Worm (Caenorhabditis elegans) whole organism, dauer: Measurements from ENCODE around the gene cyp-35A4.

Experiments used
- unc-62 ChIP-seq: sonication (generic microtip); optimal IDR thresholded peaks from 2 replicates; lab custom pipeline; 2017; ENCODE audit warnings: missing biosample characterization, missing genetic modification reagents, missing genetic modification characterization

Gene cyp-35A4

ce11 chrV:4022309-4022708 lies 9.1 kb upstream of the cyp-35A4 start, which contains the start of gene cyp-35A3:
Gene cyp-35A3, plus strand, starts transcription at chrV:4022609.
- TF ChIP-seq unc-62 (GFP tag; lab: Kevin White, UChicago), result no peak

- no peak for TF ChIP-seq unc-62 (GFP tag; lab: Kevin White, UChicago)
Measured at ce11 chrV:4024777-4025176, 6.6 kb upstream of the cyp-35A4 start, which contains the start of gene K09D9.1. Gene K09D9.1, plus strand, starts transcription at chrV:4025047.

ce11 chrV:4029627-4030026 lies 1.8 kb upstream of the cyp-35A4 start:
- no peak for TF ChIP-seq unc-62 (GFP tag; lab: Kevin White, UChicago)

ce11 chrV:4034303-4034702 lies 2.9 kb downstream of the cyp-35A4 start, which contains the start of gene C49G7.7:
Gene C49G7.7, plus strand, starts transcription at chrV:4034476.
- no peak for TF ChIP-seq unc-62 (GFP tag; lab: Kevin White, UChicago)

ce11 chrV:4035811-4036210 lies 4.4 kb downstream of the cyp-35A4 start, which contains the start of gene C49G7.13:
Gene C49G7.13, plus strand, starts transcription at chrV:4036111.
- no peak for TF ChIP-seq unc-62 (GFP tag; lab: Kevin White, UChicago)

- no peak for TF ChIP-seq unc-62 (GFP tag; lab: Kevin White, UChicago)
Measured at ce11 chrV:4038110-4038509, 6.7 kb downstream of the cyp-35A4 start, which contains the start of gene C49G7.12. Gene C49G7.12, plus strand, starts transcription at chrV:4038410.

- TF ChIP-seq unc-62 (GFP tag; lab: Kevin White, UChicago), result no peak
Measured at ce11 chrV:4038557-4038956, 7.1 kb downstream of the cyp-35A4 start.

ce11 chrV:4041853-4042424 lies 10.5 kb downstream of the cyp-35A4 start, which contains the start of the genes C49G7.10 and irg-2:
Gene C49G7.10, minus strand, starts transcription at chrV:4042021.
Gene irg-2, plus strand, starts transcription at chrV:4042181.
- TF ChIP-seq unc-62 (GFP tag; lab: Kevin White, UChicago), result no peak

ce11 chrV:4043632-4044031 lies 12.2 kb downstream of the cyp-35A4 start, which contains the start of gene phat-3:
Gene phat-3, plus strand, starts transcription at chrV:4043932.
- no peak for TF ChIP-seq unc-62 (GFP tag; lab: Kevin White, UChicago)

ce11 chrV:4046122-4046521 lies 14.7 kb downstream of the cyp-35A4 start, which contains the start of gene phat-7:
Gene phat-7, plus strand, starts transcription at chrV:4046422.
- TF ChIP-seq unc-62 (GFP tag; lab: Kevin White, UChicago), result no peak

ce11 chrV:4047541-4047940 lies 16.1 kb downstream of the cyp-35A4 start, which contains the start of gene srh-169:
Gene srh-169, plus strand, starts transcription at chrV:4047841.
- no peak for TF ChIP-seq unc-62 (GFP tag; lab: Kevin White, UChicago)

- no peak for TF ChIP-seq unc-62 (GFP tag; lab: Kevin White, UChicago)
Measured at ce11 chrV:4055025-4055424, 23.6 kb downstream of the cyp-35A4 start, which contains the start of gene djr-1.2. Gene djr-1.2, minus strand, starts transcription at chrV:4055125.

- no peak for TF ChIP-seq unc-62 (GFP tag; lab: Kevin White, UChicago)
Measured at ce11 chrV:4056203-4056602, 24.8 kb downstream of the cyp-35A4 start.

- no peak for TF ChIP-seq unc-62 (GFP tag; lab: Kevin White, UChicago)
Measured at ce11 chrV:4073455-4073854, 42.0 kb downstream of the cyp-35A4 start, which contains the start of gene otpl-2. Gene otpl-2, plus strand, starts transcription at chrV:4073755.

- TF ChIP-seq unc-62 (GFP tag; lab: Kevin White, UChicago), result no peak
Measured at ce11 chrV:4080546-4080945, 49.1 kb downstream of the cyp-35A4 start.

ce11 chrV:4081283-4081682 lies 49.9 kb downstream of the cyp-35A4 start, which contains the start of gene srh-211:
Gene srh-211, minus strand, starts transcription at chrV:4081383.
- TF ChIP-seq unc-62 (GFP tag; lab: Kevin White, UChicago), result no peak

ce11 chrV:4082952-4083351 lies 51.5 kb downstream of the cyp-35A4 start, which contains the start of gene F38H12.5:
Gene F38H12.5, minus strand, starts transcription at chrV:4083052.
- TF ChIP-seq unc-62 (GFP tag; lab: Kevin White, UChicago), result no peak
